Worm (Caenorhabditis elegans): ENCODE results near the gene srj-10.

srj-10 gene

ce11 chrV:16062788-16063187 is 11.0 kb downstream of the srj-10 start, which contains the start of gene F14H3.14:
TSS of gene F14H3.14 (minus strand) at chrV:16062888.
- no peak for TF ChIP-seq ceh-43 (GFP tag; optimal IDR thresholded peaks at IDR 0.05)

- TF ChIP-seq mep-1 (tag; optimal IDR thresholded peaks at IDR 0.05), result no peak
- no peak for TF ChIP-seq elt-3 (tag; optimal IDR thresholded peaks at IDR 0.05)
- TF ChIP-seq flh-1 (GFP tag; optimal IDR thresholded peaks at IDR 0.05), result no peak
- TF ChIP-seq tbx-8 (GFP tag; optimal IDR thresholded peaks at IDR 0.05), result no peak
Measured at ce11 chrV:16061993-16062392, 11.8 kb downstream of the srj-10 start, which contains the start of gene fbxa-100. TSS of gene fbxa-100 (minus strand) at chrV:16062093.

DNA sequence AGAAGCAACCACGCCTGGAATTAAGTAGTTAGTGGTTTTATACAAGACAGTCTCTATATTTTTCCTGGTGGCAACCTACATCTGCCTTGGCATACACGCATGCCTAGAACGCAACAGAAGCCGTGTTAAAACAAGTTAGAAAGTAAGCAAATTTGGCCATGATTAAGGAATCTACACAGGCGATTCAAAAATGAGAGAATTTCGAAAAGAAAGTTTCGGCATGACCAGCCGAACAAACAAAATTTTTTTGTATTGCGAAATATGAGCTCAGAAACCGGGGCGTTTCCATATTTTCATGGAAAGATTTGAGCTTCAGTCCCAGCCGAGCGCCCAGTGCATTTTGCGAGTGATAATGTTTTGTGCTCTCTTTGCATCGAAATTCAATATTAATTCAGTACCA is 13.6 kb downstream of the srj-10 start, which contains the start of gene F14H3.15:
F14H3.15 (minus strand) TSS at position 101 of the 400 bp plus-strand sequence.
- TF ChIP-seq blmp-1 (tag; optimal IDR thresholded peaks at IDR 0.05) (no peak), lin-32 (GFP tag; optimal IDR thresholded peaks at IDR 0.05) (no peak), pha-4 (tag; optimal IDR thresholded peaks at IDR 0.05) (no peak)

DNA sequence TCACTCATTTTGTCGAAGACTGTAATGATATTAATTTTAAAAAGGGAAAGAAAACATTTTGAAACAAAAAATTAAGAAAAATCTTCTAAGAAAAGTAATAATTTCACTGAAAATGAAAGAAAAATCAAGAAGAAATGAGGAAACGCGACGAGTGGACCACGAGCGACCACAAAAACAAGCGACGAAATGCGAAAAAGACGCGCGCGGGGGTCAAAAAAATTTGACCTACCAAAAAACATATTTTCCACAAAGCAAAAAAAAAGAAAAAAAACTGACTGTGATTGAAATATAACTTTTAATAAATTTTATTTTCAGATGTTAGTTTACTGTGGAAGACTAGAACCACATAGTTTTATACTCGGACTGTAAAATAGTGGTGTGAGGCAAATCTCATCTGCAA is 14.9 kb downstream of the srj-10 start, which contains the start of gene F14H3.6:
F14H3.6 (minus strand) TSS at position 22 of the 400 bp plus-strand sequence.
- TF ChIP-seq ham-2 (GFP tag; optimal IDR thresholded peaks at IDR 0.05) (no peak), hlh-1 (tag; optimal IDR thresholded peaks at IDR 0.05) (no peak)

ce11 chrV:16057010-16057463 is 16.7 kb downstream of the srj-10 start, which contains the start of gene F14H3.5:
TSS of gene F14H3.5 (minus strand) at chrV:16057060.
- TF ChIP-seq sptf-1 (tag; optimal IDR thresholded peaks at IDR 0.05), result no peak
- no peak for TF ChIP-seq unc-62 (GFP tag; optimal IDR thresholded peaks at IDR 0.05)
- TF ChIP-seq elt-3 (tag; optimal IDR thresholded peaks at IDR 0.05), result no peak
- TF ChIP-seq nhr-2 (tag; optimal IDR thresholded peaks at IDR 0.05), result no peak
- TF ChIP-seq blmp-1 (tag; optimal IDR thresholded peaks at IDR 0.05), result no peak
- no peak for TF ChIP-seq lsy-2 (tag; optimal IDR thresholded peaks at IDR 0.05)
- no peak for TF ChIP-seq lin-32 (GFP tag; optimal IDR thresholded peaks at IDR 0.05)
- no peak for TF ChIP-seq M03D4.4 (tag; optimal IDR thresholded peaks at IDR 0.05)

- TF ChIP-seq ztf-11 (tag; optimal IDR thresholded peaks at IDR 0.05) (no peak), snpc-4 (tag; optimal IDR thresholded peaks at IDR 0.05) (no peak), ham-2 (GFP tag; optimal IDR thresholded peaks at IDR 0.05) (no peak), ces-1 (GFP tag; optimal IDR thresholded peaks at IDR 0.05) (no peak), nhr-28 (tag; optimal IDR thresholded peaks at IDR 0.05) (no peak), tbx-8 (GFP tag; optimal IDR thresholded peaks at IDR 0.05) (no peak), ceh-39 (tag; optimal IDR thresholded peaks at IDR 0.05) (no peak), nhr-76 (tag; optimal IDR thresholded peaks at IDR 0.05) (no peak), lin-13 (tag; optimal IDR thresholded peaks at IDR 0.05) (no peak), lsy-2 (tag; optimal IDR thresholded peaks at IDR 0.05) (no peak), M03D4.4 (tag; optimal IDR thresholded peaks at IDR 0.05) (no peak), ceh-43 (GFP tag; optimal IDR thresholded peaks at IDR 0.05) (no peak), cnd-1 (tag; optimal IDR thresholded peaks at IDR 0.05) (no peak), ceh-83 (GFP tag; optimal IDR thresholded peaks at IDR 0.05) (no peak), sptf-1 (tag; optimal IDR thresholded peaks at IDR 0.05) (no peak)
Measured at ce11 chrV:16055031-16055430, 18.7 kb downstream of the srj-10 start, which contains the start of gene F14H3.4. TSS of gene F14H3.4 (minus strand) at chrV:16055072.

- TF ChIP-seq mls-2 (tag; optimal IDR thresholded peaks at IDR 0.05), result no peak
- TF ChIP-seq lin-32 (GFP tag; optimal IDR thresholded peaks at IDR 0.05), result no peak
- no peak for TF ChIP-seq elt-1 (tag; optimal IDR thresholded peaks at IDR 0.05; ENCODE audit: borderline replicate concordance, insufficient read depth)
- TF ChIP-seq ham-2 (GFP tag; optimal IDR thresholded peaks at IDR 0.05), result no peak
- no peak for TF ChIP-seq nhr-28 (tag; optimal IDR thresholded peaks at IDR 0.05)
- no peak for TF ChIP-seq ces-1 (GFP tag; optimal IDR thresholded peaks at IDR 0.05)
- no peak for TF ChIP-seq blmp-1 (tag; optimal IDR thresholded peaks at IDR 0.05)
- TF ChIP-seq ceh-43 (GFP tag; optimal IDR thresholded peaks at IDR 0.05), result no peak
- TF ChIP-seq mep-1 (tag; optimal IDR thresholded peaks at IDR 0.05), result no peak
- TF ChIP-seq ztf-11 (tag; optimal IDR thresholded peaks at IDR 0.05), result no peak
- no peak for TF ChIP-seq flh-1 (GFP tag; optimal IDR thresholded peaks at IDR 0.05)
- no peak for TF ChIP-seq pha-4 (tag; optimal IDR thresholded peaks at IDR 0.05)
- TF ChIP-seq unc-39 (tag; optimal IDR thresholded peaks at IDR 0.05), result no peak
- no peak for TF ChIP-seq lin-13 (tag; optimal IDR thresholded peaks at IDR 0.05)
- TF ChIP-seq ceh-39 (tag; optimal IDR thresholded peaks at IDR 0.05), result no peak
- TF ChIP-seq mab-5 (tag; optimal IDR thresholded peaks at IDR 0.05), result no peak
- no peak for TF ChIP-seq M03D4.4 (tag; optimal IDR thresholded peaks at IDR 0.05)
- TF ChIP-seq hlh-1 (tag; optimal IDR thresholded peaks at IDR 0.05), result no peak
- no peak for TF ChIP-seq elt-3 (tag; optimal IDR thresholded peaks at IDR 0.05)
- no peak for TF ChIP-seq lsy-2 (tag; optimal IDR thresholded peaks at IDR 0.05)
Measured at ce11 chrV:16053373-16053772, 20.4 kb downstream of the srj-10 start, which contains the start of gene F14H3.3. TSS of gene F14H3.3 (minus strand) at chrV:16053473.
